Fruit fly (Drosophila melanogaster) whole organism, embryonic: ENCODE measurements around the gene CG8292.

Source experiments
- Oli ChIP-seq: fragments of 200-800 bp; sonication (Bioruptor generic); optimal IDR thresholded peaks from 2 replicates; lab custom pipeline; 2018; ENCODE audit warnings: missing biosample characterization, mild to moderate bottlenecking, missing genetic modification characterization, moderate library complexity
- lola ChIP-seq, 3 experiments: fragments of >200 bp in 2 of 3; fragments of 200-800 bp in 1 of 3; sonication (Bioruptor generic) in 1 of 3; optimal IDR thresholded peaks; 2 replicates each; lab custom pipeline; 2017 to 2019; ENCODE audit warnings: missing biosample characterization in 3 of 3, missing genetic modification characterization in 3 of 3, mild to moderate bottlenecking in 1 of 3, moderate library complexity in 1 of 3
- phol ChIP-seq: fragments of 200-800 bp; sonication (Bioruptor generic); optimal IDR thresholded peaks from 3 replicates; lab custom pipeline; 2018; ENCODE audit warnings: missing biosample characterization, mild to moderate bottlenecking, missing genetic modification characterization, moderate library complexity

DNA sequence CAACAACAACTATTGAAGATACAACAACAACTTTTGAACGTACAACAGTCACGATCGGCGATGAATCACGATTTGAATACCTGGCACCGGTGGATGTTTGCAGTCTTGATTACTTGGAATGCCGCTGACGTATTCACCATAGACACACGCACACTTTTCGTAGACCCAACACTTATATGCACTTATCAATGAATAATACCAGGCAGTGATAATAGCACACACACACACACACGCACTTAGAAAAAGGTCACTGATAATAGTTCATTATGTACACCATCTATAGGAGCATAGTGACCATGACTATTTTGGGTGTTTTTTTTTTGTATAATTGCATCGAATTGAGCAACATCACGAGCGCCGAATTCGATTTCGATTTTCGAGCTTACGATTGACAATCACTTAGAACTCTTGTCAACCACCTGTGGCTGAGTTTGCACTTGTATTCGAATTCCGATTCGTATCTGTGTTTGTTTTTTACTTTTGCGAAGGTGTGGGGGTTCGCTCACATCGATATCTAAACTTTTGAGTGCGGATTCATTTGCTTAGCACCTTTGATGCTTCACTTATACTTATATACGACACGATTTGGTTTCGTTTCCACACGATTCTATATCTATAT, 21.3 kb upstream of the CG8292 start:
- TF ChIP-seq phol (tag; lab: Kevin White, UChicago) (no peak), Oli (tag; lab: Kevin White, UChicago) (no peak), lola (GFP tag; optimal IDR thresholded peaks at IDR 0.05; lab: Kevin White, UChicago) (no peak)
